Worm (Caenorhabditis elegans) whole organism, L4 larva: Measurements from ENCODE around the gene gcy-25.

Experiments
- F26F4.8 ChIP-seq: fragments of 200-800 bp; sonication (Bioruptor generic); conservative IDR thresholded peaks from 2 replicates; pipeline ENCODE4 v1.3.6; 2022; ENCODE audit warnings: missing genetic modification characterization, missing compliant biosample characterization
- F37D6.2 ChIP-seq: sonication (generic microtip); optimal IDR thresholded peaks from 2 replicates; lab custom pipeline; 2016; ENCODE audit warnings: mild to moderate bottlenecking, missing genetic modification characterization, missing compliant biosample characterization
- T26A8.4 ChIP-seq: fragments of 200-800 bp; sonication (Bioruptor generic); IDR thresholded peaks from 2 replicates; pipeline ENCODE4 v1.3.6; 2022; ENCODE audit warnings: missing genetic modification characterization, missing compliant biosample characterization
- Y105C5A.15 ChIP-seq: fragments of 200-800 bp; sonication (Bioruptor generic); IDR thresholded peaks from 2 replicates; pipeline ENCODE4 v1.3.6; 2022; ENCODE audit warnings: missing genetic modification characterization, missing compliant biosample characterization
- Y75B8A.6 ChIP-seq: fragments of 200-800 bp; sonication (Bioruptor generic); IDR thresholded peaks from 2 replicates; pipeline ENCODE4 v1.3.6; 2022; ENCODE audit warnings: missing genetic modification reagents, missing genetic modification characterization, missing compliant biosample characterization
- aha-1 ChIP-seq: fragments of 150-350 bp; peaks from one replicate; lab custom pipeline; 2014; ENCODE audit warnings: missing biosample characterization, missing genetic modification characterization
- ama-1 ChIP-seq: fragments of 150-350 bp; optimal IDR thresholded peaks from 2 replicates; lab custom pipeline; 2014; ENCODE audit warnings: inconsistent platforms, mixed read lengths
- attf-4 ChIP-seq: sonication (generic microtip); optimal IDR thresholded peaks from 3 replicates; lab custom pipeline; 2017; ENCODE audit warnings: missing biosample characterization, missing genetic modification characterization
- ceh-20 ChIP-seq: fragments of 200-800 bp; sonication (Bioruptor generic); IDR thresholded peaks from 2 replicates; pipeline ENCODE4 v1.3.6; 2022; ENCODE audit warnings: missing genetic modification reagents, missing genetic modification characterization, missing compliant biosample characterization
- ceh-28 ChIP-seq: fragments of 150-350 bp; optimal IDR thresholded peaks from 2 replicates; lab custom pipeline; 2014; ENCODE audit warnings: missing biosample characterization, missing genetic modification reagents, missing genetic modification characterization
- ceh-44 ChIP-seq: fragments of 200-800 bp; sonication (Bioruptor generic); IDR thresholded peaks from 2 replicates; pipeline ENCODE4 v1.3.6; 2022; ENCODE audit warnings: missing genetic modification reagents, missing genetic modification characterization, missing compliant biosample characterization
- cey-2 ChIP-seq: sonication (generic microtip); optimal IDR thresholded peaks from 3 replicates; lab custom pipeline; 2017; ENCODE audit warnings: missing genetic modification characterization, mild to moderate bottlenecking, missing compliant biosample characterization, antibody characterized with exemption, borderline replicate concordance; ENCODE audit not compliant: insufficient read depth
- ctbp-1 ChIP-seq: fragments of 200-800 bp; sonication (Bioruptor generic); IDR thresholded peaks from 2 replicates; pipeline ENCODE4 v1.3.6; 2022; ENCODE audit warnings: missing genetic modification reagents, missing genetic modification characterization, missing compliant biosample characterization
- daf-16 ChIP-seq, 3 experiments: sonication (generic microtip); optimal IDR thresholded peaks; 2 replicates each; lab custom pipeline; 2016 to 2017; ENCODE audit warnings: missing genetic modification characterization in 3 of 3, missing genetic modification reagents in 3 of 3, mild to moderate bottlenecking in 2 of 3, missing compliant biosample characterization in 2 of 3, missing biosample characterization in 1 of 3, moderate library complexity in 1 of 3
- daf-19 ChIP-seq: fragments of 200-800 bp; sonication (Bioruptor generic); conservative IDR thresholded peaks from 2 replicates; pipeline ENCODE4 v1.3.6; 2022; ENCODE audit warnings: missing genetic modification characterization, missing compliant biosample characterization
- dmd-6 ChIP-seq: fragments of 200-800 bp; sonication (Bioruptor generic); IDR thresholded peaks from 2 replicates; pipeline ENCODE4 v1.3.6; 2022; ENCODE audit warnings: missing genetic modification reagents, missing genetic modification characterization, missing compliant biosample characterization
- dmd-8 ChIP-seq: fragments of 200-800 bp; sonication (Bioruptor generic); IDR thresholded peaks from 2 replicates; pipeline ENCODE4 v1.3.6; 2022; ENCODE audit warnings: missing genetic modification characterization, missing compliant biosample characterization
- dpl-1 ChIP-seq: fragments of 150-350 bp; optimal IDR thresholded peaks from 2 replicates; lab custom pipeline; 2014; ENCODE audit warnings: missing biosample characterization, missing genetic modification reagents, missing genetic modification characterization
- duxl-1 ChIP-seq: sonication (generic microtip); optimal IDR thresholded peaks from 2 replicates; lab custom pipeline; 2016; ENCODE audit warnings: mild to moderate bottlenecking, missing genetic modification characterization, moderate library complexity, missing compliant biosample characterization; ENCODE audit not compliant: poor library complexity
- dve-1 ChIP-seq: sonication (generic microtip); optimal IDR thresholded peaks from 2 replicates; lab custom pipeline; 2017; ENCODE audit warnings: antibody characterized with exemption, mild to moderate bottlenecking, missing genetic modification characterization, missing compliant biosample characterization; ENCODE audit not compliant: insufficient read depth
- fos-1 ChIP-seq: fragments of 150-350 bp; optimal IDR thresholded peaks from 2 replicates; lab custom pipeline; 2014; ENCODE audit warnings: missing biosample characterization, missing genetic modification characterization
- hif-1 ChIP-seq, 2 experiments: sonication (generic microtip); optimal IDR thresholded peaks; 2 replicates each; lab custom pipeline; 2016 to 2017; ENCODE audit warnings: missing compliant biosample characterization in 2 of 2, missing genetic modification characterization in 2 of 2, missing genetic modification reagents in 2 of 2, missing genotype in 2 of 2, mild to moderate bottlenecking in 1 of 2
- hlh-30 ChIP-seq: sonication (generic microtip); optimal IDR thresholded peaks from 2 replicates; lab custom pipeline; 2017; ENCODE audit warnings: antibody characterized with exemption, mild to moderate bottlenecking, missing genetic modification characterization, missing compliant biosample characterization; ENCODE audit not compliant: insufficient read depth
- lin-1 ChIP-seq: fragments of 200-800 bp; sonication (Bioruptor generic); IDR thresholded peaks from 2 replicates; pipeline ENCODE4 v1.3.6; 2022; ENCODE audit warnings: missing genetic modification reagents, missing genetic modification characterization, missing compliant biosample characterization
- lin-38 ChIP-seq: fragments of 200-800 bp; sonication (Bioruptor generic); IDR thresholded peaks from 2 replicates; pipeline ENCODE4 v1.3.6; 2022; ENCODE audit warnings: missing genetic modification reagents, missing genetic modification characterization, missing compliant biosample characterization
- lin-39 ChIP-seq: fragments of 150-350 bp; optimal IDR thresholded peaks from 2 replicates; lab custom pipeline; 2014; ENCODE audit warnings: missing biosample characterization, missing genetic modification reagents, missing genetic modification characterization
- madf-9 ChIP-seq: fragments of 200-800 bp; sonication (Bioruptor generic); conservative IDR thresholded peaks from 2 replicates; pipeline ENCODE4 v1.3.6; 2022; ENCODE audit warnings: missing genetic modification reagents, missing genetic modification characterization, missing compliant biosample characterization
- mdl-1 ChIP-seq, 2 experiments: fragments of 150-350 bp in 1 of 2; sonication (generic microtip) in 1 of 2; optimal IDR thresholded peaks; 2 replicates each; lab custom pipeline; 2014 to 2017; ENCODE audit warnings: missing biosample characterization in 2 of 2, missing genetic modification characterization in 2 of 2
- mxl-3 ChIP-seq: fragments of 200-800 bp; sonication (Bioruptor generic); optimal IDR thresholded peaks from 2 replicates; lab custom pipeline; 2018; ENCODE audit warnings: mild to moderate bottlenecking, missing genetic modification characterization, missing compliant biosample characterization
- nhr-11 ChIP-seq: fragments of 150-350 bp; optimal IDR thresholded peaks from 2 replicates; lab custom pipeline; 2014; ENCODE audit warnings: missing biosample characterization, missing genetic modification characterization
- nhr-25 ChIP-seq: sonication (generic microtip); optimal IDR thresholded peaks from 2 replicates; lab custom pipeline; 2017; ENCODE audit warnings: missing genetic modification characterization, mild to moderate bottlenecking, missing compliant biosample characterization, antibody characterized with exemption, moderate library complexity, borderline replicate concordance; ENCODE audit not compliant: insufficient read depth
- nhr-28 ChIP-seq: fragments of 150-350 bp; optimal IDR thresholded peaks from 2 replicates; lab custom pipeline; 2014; ENCODE audit warnings: missing biosample characterization, missing genetic modification characterization
- nhr-6 ChIP-seq: fragments of 150-350 bp; optimal IDR thresholded peaks from 2 replicates; lab custom pipeline; 2014; ENCODE audit warnings: missing biosample characterization, missing genetic modification characterization
- nhr-77 ChIP-seq: fragments of 150-350 bp; optimal IDR thresholded peaks from 2 replicates; lab custom pipeline; 2014; ENCODE audit warnings: missing biosample characterization, missing genetic modification characterization
- pha-4 ChIP-seq, 2 experiments: fragments of 150-350 bp in 1 of 2; fragments of 200-800 bp in 1 of 2; sonication (Bioruptor generic) in 1 of 2; IDR thresholded peaks in 1 of 2; optimal IDR thresholded peaks in 1 of 2; 2 replicates each; pipeline versions ENCODE4 v1.3.6 to Lab custom; 2014 to 2022; ENCODE audit warnings: missing genetic modification characterization in 2 of 2, missing genetic modification reagents in 2 of 2, missing biosample characterization in 1 of 2, missing compliant biosample characterization in 1 of 2
- rbr-2 ChIP-seq: sonication (generic microtip); optimal IDR thresholded peaks from 2 replicates; lab custom pipeline; 2016; ENCODE audit warnings: missing genotype, missing genetic modification characterization, missing compliant biosample characterization
- saeg-2 ChIP-seq: fragments of 200-800 bp; sonication (Bioruptor generic); IDR thresholded peaks from 2 replicates; pipeline ENCODE4 v1.3.6; 2022; ENCODE audit warnings: missing genetic modification reagents, missing genetic modification characterization, missing compliant biosample characterization
- sdz-12 ChIP-seq: fragments of 200-800 bp; sonication (Bioruptor generic); optimal IDR thresholded peaks from 2 replicates; lab custom pipeline; 2018; ENCODE audit warnings: mild to moderate bottlenecking, missing genetic modification characterization, missing compliant biosample characterization
- snpc-1.2 ChIP-seq: fragments of 200-800 bp; sonication (Bioruptor generic); IDR thresholded peaks from 2 replicates; pipeline ENCODE4 v1.3.6; 2022; ENCODE audit warnings: missing genetic modification reagents, missing genetic modification characterization, missing compliant biosample characterization
- tra-1 ChIP-seq: fragments of 200-800 bp; sonication (Bioruptor generic); IDR thresholded peaks from 2 replicates; pipeline ENCODE4 v1.3.6; 2022; ENCODE audit warnings: missing genetic modification reagents, missing genetic modification characterization, missing compliant biosample characterization
- vab-7 ChIP-seq: fragments of 200-800 bp; sonication (Bioruptor generic); IDR thresholded peaks from 2 replicates; pipeline ENCODE4 v1.3.6; 2022; ENCODE audit warnings: missing genetic modification reagents, missing genetic modification characterization, missing compliant biosample characterization
- ztf-11 ChIP-seq: fragments of 150-350 bp; optimal IDR thresholded peaks from 2 replicates; lab custom pipeline; 2014; ENCODE audit warnings: missing biosample characterization, missing genetic modification characterization
- ztf-7 ChIP-seq: fragments of 150-350 bp; optimal IDR thresholded peaks from 2 replicates; lab custom pipeline; 2014; ENCODE audit warnings: missing biosample characterization, missing genetic modification characterization

The gcy-25 gene

ce11 chrIV:15930281-15930680, 57.5 kb downstream of the gcy-25 start, which contains the start of gene Y105C5B.9:
TSS of gene Y105C5B.9 (plus strand) at chrIV:15930581.
- no peak for TF ChIP-seq ceh-28 (tag; lab: Kevin White, UChicago)
- TF ChIP-seq dmd-8, result no peak
- no peak for TF ChIP-seq cey-2 (tag; lab: Kevin White, UChicago)
- no peak for TF ChIP-seq saeg-2
- TF ChIP-seq vab-7 (GFP tag; lab: Robert Waterston, UW), result no peak
- TF ChIP-seq hif-1 (tag; optimal IDR thresholded peaks at IDR 0.05; lab: Kevin White, UChicago), result no peak
- TF ChIP-seq nhr-77 (tag; lab: Kevin White, UChicago), result no peak
- TF ChIP-seq lin-39 (tag; lab: Kevin White, UChicago), result no peak
- no peak for TF ChIP-seq sdz-12 (GFP tag; lab: Kevin White, UChicago)
- no peak for TF ChIP-seq nhr-6
- no peak for TF ChIP-seq dpl-1 (GFP tag; lab: Kevin White, UChicago)
- no peak for TF ChIP-seq aha-1
- TF ChIP-seq nhr-11, result no peak
- no peak for TF ChIP-seq F37D6.2 (tag; lab: Kevin White, UChicago)
- TF ChIP-seq pha-4 (GFP tag; IDR thresholded peaks at IDR 0.05; lab: Robert Waterston, UW), result no peak
- TF ChIP-seq pha-4 (tag; optimal IDR thresholded peaks at IDR 0.05; lab: Kevin White, UChicago), result no peak
- no peak for TF ChIP-seq ama-1 (lab: Kevin White, UChicago)

- no peak for TF ChIP-seq daf-19 (GFP tag; lab: Robert Waterston, UW)
- peak; percentile 71 for TF ChIP-seq ceh-28 (tag; lab: Kevin White, UChicago)
- TF ChIP-seq, all 104 proteins: peak for 1
Observed at ce11 chrIV:15930694-15931093, 58.0 kb downstream of the gcy-25 start.

- TF ChIP-seq dmd-6 (GFP tag; lab: Robert Waterston, UW) (peak; percentile 33), attf-4 (tag; lab: Kevin White, UChicago) (no peak), ztf-7 (tag; lab: Kevin White, UChicago) (no peak), ceh-44 (GFP tag; lab: Robert Waterston, UW) (peak; percentile 48; the same call in 1 of the 2 replicates), T26A8.4 (GFP tag; lab: Robert Waterston, UW) (peak; percentile 73), Y105C5A.15 (GFP tag; lab: Robert Waterston, UW) (0 out of 2 replicates have a peak, but pooled peaks have one; percentile 51), duxl-1 (tag; lab: Kevin White, UChicago) (peak; percentile 72), ztf-11 (tag; lab: Kevin White, UChicago) (no peak), mxl-3 (GFP tag; lab: Kevin White, UChicago) (peak; percentile 72), ceh-20 (GFP tag; lab: Robert Waterston, UW) (0 out of 2 replicates have a peak, but pooled peaks have one; percentile 44), rbr-2 (peak; percentile 15), dmd-8 (peak; percentile 88), hlh-30 (peak; percentile 79), F37D6.2 (tag; lab: Kevin White, UChicago) (no peak), vab-7 (GFP tag; lab: Robert Waterston, UW) (peak; percentile 73), F26F4.8 (peak; percentile 66; the same call in 1 of the 2 replicates), fos-1 (tag; lab: Kevin White, UChicago) (no peak), saeg-2 (no peak), nhr-25 (tag; lab: Kevin White, UChicago) (no peak), lin-38 (GFP tag; lab: Robert Waterston, UW) (peak; percentile 68), daf-16 (GFP tag; optimal IDR thresholded peaks at IDR 0.05; lab: Kevin White, UChicago) (no peak), daf-16 (tag; optimal IDR thresholded peaks at IDR 0.05; lab: Kevin White, UChicago) (peak; percentile 49), madf-9 (GFP tag; lab: Robert Waterston, UW) (peak; percentile 75; the same call in 1 of the 2 replicates), lin-1 (GFP tag; lab: Robert Waterston, UW) (0 out of 2 replicates have a peak, but pooled peaks have one; percentile 12), dve-1 (tag; lab: Kevin White, UChicago) (peak; percentile 28), mdl-1 (tag; optimal IDR thresholded peaks at IDR 0.05; lab: Kevin White, UChicago) (peak in 1 of 2 experiments; percentile 44), ctbp-1 (GFP tag; lab: Robert Waterston, UW) (peak; percentile 47; the same call in 1 of the 2 replicates), tra-1 (peak; percentile 39; the same call in 1 of the 2 replicates), daf-19 (GFP tag; lab: Robert Waterston, UW) (peak; percentile 58), snpc-1.2 (peak; percentile 99), Y75B8A.6 (GFP tag; lab: Robert Waterston, UW) (no peak), pha-4 (GFP tag; IDR thresholded peaks at IDR 0.05; lab: Robert Waterston, UW) (peak; percentile 62; the same call in 1 of the 2 replicates), pha-4 (tag; optimal IDR thresholded peaks at IDR 0.05; lab: Kevin White, UChicago) (no peak), nhr-28 (tag; lab: Kevin White, UChicago) (peak; percentile 23), hif-1 (tag; optimal IDR thresholded peaks at IDR 0.05; lab: Kevin White, UChicago) (peak in 1 of 2 experiments; percentile 31)
Observed at ce11 chrIV:15931176-15931575, 58.4 kb downstream of the gcy-25 start.
